Worm (Caenorhabditis elegans) whole organism, L4/young adult: ENCODE measurements around the gene C04H4.1.

Experiments
- W03F9.2 ChIP-seq: fragments of 150-350 bp; optimal IDR thresholded peaks from 2 replicates; lab custom pipeline; 2014; ENCODE audit warnings: missing biosample characterization, missing genetic modification characterization
- him-1 ChIP-seq: sonication (generic microtip); optimal IDR thresholded peaks from 2 replicates; lab custom pipeline; 2016; ENCODE audit warnings: missing genotype, missing genetic modification reagents, missing genetic modification characterization, missing compliant biosample characterization

ce11 chrII:7958544-7958943 is at the start of gene C04H4.1:
- no peak for TF ChIP-seq him-1 (tag; lab: Kevin White, UChicago)
- no peak for TF ChIP-seq W03F9.2 (tag; lab: Kevin White, UChicago)
